Fruit fly (Drosophila melanogaster): ENCODE results near the gene CG13712.

Gene CG13712

DNA sequence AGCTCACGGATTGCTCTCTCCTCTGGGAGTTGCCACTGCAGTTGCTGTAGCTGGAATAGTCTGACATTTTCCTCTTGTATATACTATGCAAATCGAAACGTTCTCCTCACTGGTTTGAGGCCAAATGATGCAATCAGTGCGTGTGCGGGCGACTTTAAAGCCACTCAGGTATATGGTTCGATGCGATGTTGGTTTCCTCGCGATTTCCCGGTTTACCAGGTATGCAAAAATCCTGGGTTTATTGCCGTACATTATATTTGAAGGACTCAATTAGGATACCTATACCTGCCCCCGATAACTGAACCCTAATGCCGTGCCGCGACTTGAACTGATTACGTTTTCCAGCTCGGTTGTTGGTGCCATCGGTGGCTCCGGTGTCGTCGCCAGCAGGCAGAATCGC, at the start of gene CG13712:
TSS of gene CG13712 (minus strand) at position 101 of the 400 bp plus-strand sequence.
- TF ChIP-seq CG17801 (GFP tag; optimal IDR thresholded peaks at IDR 0.05; ENCODE audit: partially characterized antibody), result no peak

- no peak for TF ChIP-seq CG17801 (GFP tag; optimal IDR thresholded peaks at IDR 0.05; ENCODE audit: partially characterized antibody)
These were observed 47.9 kb upstream of the CG13712 start, which contains the start of gene CG13711 for dm6 chr3L:4757583-4757982. Gene CG13711 (plus strand): TSS chr3L:4757883.

DNA sequence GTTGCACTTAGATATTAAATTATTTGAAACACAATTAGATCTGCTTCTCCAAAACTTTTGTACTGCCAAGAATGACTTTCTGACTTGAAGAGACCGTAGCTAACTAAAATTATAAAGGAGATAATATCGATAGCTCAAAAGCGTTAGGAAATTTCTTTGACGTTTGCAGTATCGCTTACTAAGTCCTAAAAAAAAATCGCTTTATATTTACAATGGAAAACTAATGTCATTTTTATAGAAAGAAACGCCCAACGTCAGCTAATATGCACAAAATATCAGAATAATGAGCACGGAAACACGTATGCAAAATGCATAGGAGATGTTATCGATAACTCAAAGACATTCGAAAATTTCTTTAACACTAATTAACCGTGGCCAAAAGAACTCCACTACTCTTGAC, 43.9 kb upstream of the CG13712 start, which contains the start of gene CG12493:
TSS of gene CG12493 (minus strand) at position 101 of the 400 bp plus-strand sequence.
- no peak for TF ChIP-seq CG17801 (GFP tag; optimal IDR thresholded peaks at IDR 0.05; ENCODE audit: partially characterized antibody)

DNA sequence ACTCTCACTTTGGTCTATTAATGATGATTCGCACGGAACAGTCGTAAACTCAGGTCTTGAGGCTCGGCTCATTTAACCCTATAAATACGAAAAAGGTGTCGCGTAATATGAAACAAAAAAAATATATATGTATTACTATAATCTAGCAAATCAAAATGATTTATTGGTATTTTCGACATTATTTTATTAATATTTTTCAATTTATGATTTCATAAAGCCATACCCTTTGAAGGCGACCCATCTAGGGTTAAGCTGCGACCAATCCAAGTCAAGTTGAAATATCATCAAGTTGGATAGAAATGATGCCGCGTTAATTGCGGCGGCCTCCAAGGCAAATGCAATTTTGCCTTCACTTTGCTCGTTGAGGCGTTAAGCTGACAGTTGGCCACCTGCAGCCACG, 41.1 kb upstream of the CG13712 start:
- TF ChIP-seq CG17801 (GFP tag; optimal IDR thresholded peaks at IDR 0.05; ENCODE audit: partially characterized antibody), result no peak

DNA sequence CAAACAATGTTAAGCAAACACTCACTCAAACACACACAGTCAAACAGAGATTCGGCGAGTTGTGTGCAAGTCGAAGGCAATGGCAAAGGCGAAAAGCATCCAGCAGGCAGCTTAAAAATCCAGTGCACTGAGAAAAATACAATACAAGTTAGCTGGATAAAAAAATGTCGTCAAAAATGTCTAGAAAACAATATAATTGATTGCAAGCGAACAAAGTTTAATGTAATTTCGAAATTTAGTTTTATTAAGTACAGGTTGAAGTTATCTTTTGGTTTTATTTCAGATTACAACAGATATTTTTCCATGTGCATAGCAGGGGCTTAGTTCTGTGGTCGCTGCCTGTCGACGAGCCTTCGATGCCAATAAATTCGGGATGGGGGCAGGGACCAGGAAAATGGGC, 39.4 kb upstream of the CG13712 start:
- TF ChIP-seq CG17801 (GFP tag; optimal IDR thresholded peaks at IDR 0.05; ENCODE audit: partially characterized antibody), result no peak

- TF ChIP-seq CG17801 (GFP tag; optimal IDR thresholded peaks at IDR 0.05; ENCODE audit: partially characterized antibody), result no peak
These were observed 38.4 kb upstream of the CG13712 start for dm6 chr3L:4748053-4748452.

- TF ChIP-seq CG17801 (GFP tag; optimal IDR thresholded peaks at IDR 0.05; ENCODE audit: partially characterized antibody), result no peak
These were observed 37.6 kb upstream of the CG13712 start for dm6 chr3L:4747119-4747851.

dm6 chr3L:4745143-4745542, 35.5 kb upstream of the CG13712 start:
- no peak for TF ChIP-seq CG17801 (GFP tag; optimal IDR thresholded peaks at IDR 0.05; ENCODE audit: partially characterized antibody)

DNA sequence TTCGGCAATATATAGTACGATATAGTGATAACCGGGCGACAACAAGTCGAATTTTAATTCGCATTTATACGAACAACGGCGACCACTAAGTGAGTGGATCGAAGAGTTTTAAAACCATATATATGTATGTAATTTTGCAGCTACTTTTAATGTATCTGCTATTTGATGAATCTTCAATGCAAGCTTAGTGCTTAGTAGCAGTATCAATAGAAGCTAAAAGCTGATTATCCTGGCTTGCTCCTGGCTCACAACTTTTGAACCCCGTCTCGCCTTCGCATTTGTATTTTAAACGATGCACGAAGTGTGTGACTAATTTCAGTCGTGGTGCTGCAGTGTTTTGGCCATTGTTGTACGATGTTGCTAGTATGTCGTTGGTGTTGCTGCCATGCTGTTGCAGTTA, 27.0 kb upstream of the CG13712 start:
- no peak for TF ChIP-seq CG17801 (GFP tag; optimal IDR thresholded peaks at IDR 0.05; ENCODE audit: partially characterized antibody)

dm6 chr3L:4731687-4732086, 22.0 kb upstream of the CG13712 start:
- no peak for TF ChIP-seq CG17801 (GFP tag; optimal IDR thresholded peaks at IDR 0.05; ENCODE audit: partially characterized antibody)

DNA sequence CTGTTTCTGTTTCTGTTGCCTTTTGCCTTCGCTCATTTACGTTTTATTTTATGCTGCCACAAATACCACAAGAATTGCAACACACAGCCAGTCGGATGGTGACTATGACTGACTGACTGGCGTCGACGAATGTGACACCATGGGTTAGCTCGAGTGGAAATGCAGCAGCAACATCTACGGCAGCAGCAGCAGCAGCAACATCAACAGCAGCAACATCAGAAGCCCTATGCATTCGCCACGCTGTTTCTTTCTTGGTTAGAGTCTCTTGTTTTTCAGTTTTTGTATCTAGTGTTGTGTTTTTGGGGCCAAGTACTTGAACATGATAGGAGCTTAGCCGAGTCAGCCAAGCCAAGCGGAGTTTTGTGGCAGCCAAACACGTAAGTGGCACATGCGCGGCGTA, 20.1 kb upstream of the CG13712 start:
- TF ChIP-seq CG17801 (GFP tag; optimal IDR thresholded peaks at IDR 0.05; ENCODE audit: partially characterized antibody), result no peak

- no peak for TF ChIP-seq CG17801 (GFP tag; optimal IDR thresholded peaks at IDR 0.05; ENCODE audit: partially characterized antibody)
These were observed 12.2 kb upstream of the CG13712 start for dm6 chr3L:4721886-4722285.

DNA sequence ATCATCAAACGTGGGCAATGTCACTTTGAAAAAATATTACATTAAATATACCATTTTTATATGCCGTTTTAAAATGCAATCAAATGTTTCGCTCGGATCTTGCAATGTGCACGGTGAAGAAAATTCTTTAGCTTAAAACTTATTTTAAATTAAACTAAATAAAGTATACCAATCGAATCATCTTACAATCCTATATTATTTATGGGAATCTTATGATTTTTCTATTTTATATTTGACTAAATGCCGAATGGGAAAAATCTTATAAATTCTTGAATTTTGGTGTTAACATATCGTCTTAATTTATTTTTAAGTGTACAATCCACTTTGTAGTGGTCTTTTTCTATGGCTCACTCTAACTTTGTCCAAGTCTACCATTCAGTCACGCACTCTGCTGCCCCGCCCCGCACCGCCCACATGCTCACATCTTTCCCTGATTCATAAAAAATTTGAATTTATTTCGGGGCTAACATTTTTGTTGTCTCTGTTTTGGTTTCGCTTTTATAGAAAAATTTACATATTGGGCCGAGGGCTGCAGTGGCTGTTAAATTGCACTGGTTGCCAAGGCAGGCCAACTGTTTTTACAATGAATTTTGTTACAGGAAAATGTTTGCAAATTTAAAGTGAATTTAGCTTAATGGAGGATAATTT, 10.9 kb upstream of the CG13712 start:
- TF ChIP-seq CG17801 (GFP tag; optimal IDR thresholded peaks at IDR 0.05; ENCODE audit: partially characterized antibody), result no peak

DNA sequence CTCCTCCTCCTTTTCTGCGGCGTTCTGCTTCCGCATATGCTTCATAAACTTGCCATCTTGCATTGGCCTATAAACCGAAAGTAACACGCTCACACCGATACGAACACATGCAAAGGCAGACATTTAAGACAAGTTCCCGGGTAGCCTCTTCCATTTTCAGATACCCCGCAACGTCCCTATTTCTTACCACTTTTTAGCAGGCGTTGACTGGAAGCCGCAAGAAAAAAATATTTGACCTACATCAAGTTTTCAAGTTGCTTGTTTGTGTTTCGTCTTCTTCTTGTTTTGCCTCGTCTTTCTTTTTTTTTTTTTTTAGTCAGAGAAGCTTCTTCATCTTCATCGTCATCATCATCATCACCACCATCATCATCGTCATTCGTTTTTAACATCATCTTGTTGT, 10.1 kb upstream of the CG13712 start:
- no peak for TF ChIP-seq CG17801 (GFP tag; optimal IDR thresholded peaks at IDR 0.05; ENCODE audit: partially characterized antibody)

DNA sequence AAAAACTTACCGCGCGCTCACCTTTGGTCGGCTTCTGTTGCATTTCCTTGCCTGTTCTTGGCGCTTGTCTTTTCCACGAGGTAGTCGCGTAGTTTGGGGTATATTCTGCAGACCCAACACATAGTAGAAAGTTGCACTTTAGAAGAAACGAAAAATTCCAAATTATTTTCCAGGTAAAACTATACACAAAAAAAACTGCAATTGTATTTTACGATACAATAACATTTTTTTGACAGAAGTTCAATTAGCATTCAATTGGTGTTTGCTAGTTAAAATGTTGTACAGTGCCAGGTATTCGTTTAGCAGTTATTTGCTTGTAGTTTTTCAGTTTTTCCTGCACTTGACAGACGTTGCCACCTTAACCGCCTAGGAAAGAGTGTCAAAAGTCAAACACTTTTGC, 1.2 kb downstream of the CG13712 start:
- TF ChIP-seq CG17801 (GFP tag; optimal IDR thresholded peaks at IDR 0.05; ENCODE audit: partially characterized antibody), result no peak

DNA sequence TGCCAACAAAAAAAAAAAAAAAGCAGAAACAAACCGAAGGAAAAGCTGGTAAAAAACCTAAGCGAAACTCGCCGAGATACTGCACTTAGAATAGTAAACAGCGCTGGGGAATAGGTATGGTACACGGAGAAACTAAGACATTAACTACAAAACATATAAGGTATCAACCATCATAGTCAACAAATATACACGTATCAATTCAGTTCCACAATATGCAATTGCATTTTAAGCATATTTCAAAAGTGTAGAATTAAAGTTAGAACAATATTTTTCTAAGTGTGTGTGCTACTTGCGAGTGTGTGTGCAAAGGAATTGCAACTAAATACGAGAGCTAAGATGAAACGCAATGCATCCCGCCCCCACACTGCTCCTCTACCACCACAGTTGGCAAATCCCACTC, 1.9 kb downstream of the CG13712 start:
- TF ChIP-seq CG17801 (GFP tag; optimal IDR thresholded peaks at IDR 0.05; ENCODE audit: partially characterized antibody), result no peak
